Worm (Caenorhabditis elegans): ENCODE data around the gene F54D12.10.

ce11 chrII:1419994-1420393 lies 41.8 kb upstream of the F54D12.10 start:
- TF ChIP-seq unc-62 (GFP tag; optimal IDR thresholded peaks at IDR 0.05): no peak
- TF ChIP-seq blmp-1 (tag; optimal IDR thresholded peaks at IDR 0.05): no peak
- no peak for TF ChIP-seq unc-39 (tag; optimal IDR thresholded peaks at IDR 0.05)
